Worm (Caenorhabditis elegans): ENCODE results near the gene B0554.4.

Gene B0554.4

DNA sequence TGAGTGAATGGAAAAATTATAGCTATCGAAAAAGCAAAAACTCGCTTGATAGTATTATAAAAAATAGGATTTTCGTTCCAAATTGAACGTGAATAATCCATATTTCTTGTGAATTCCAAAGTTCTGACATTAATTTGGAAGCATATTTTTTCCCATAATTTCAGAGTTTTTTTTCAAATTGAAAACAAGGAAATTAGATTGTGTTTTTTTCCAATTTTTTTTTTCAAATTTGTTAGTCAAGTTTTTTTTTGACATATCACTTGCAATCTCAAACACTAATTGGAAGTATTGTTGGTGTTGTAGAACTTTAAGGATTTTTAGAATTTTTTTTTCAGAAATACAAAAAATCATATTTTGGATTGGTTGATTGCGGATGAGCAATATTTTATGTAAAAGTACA is 17.6 kb downstream of the B0554.4 start, which contains the start of gene srh-34:
TSS of gene srh-34 (minus strand) at position 101 of the 400 bp plus-strand sequence.
- TF ChIP-seq C06A6.2 (GFP tag; conservative IDR thresholded peaks at IDR 0.05) (no peak), attf-6 (GFP tag; IDR thresholded peaks at IDR 0.05) (no peak), ccch-3 (GFP tag; optimal IDR thresholded peaks at IDR 0.05) (no peak), B0035.1 (tag; optimal IDR thresholded peaks at IDR 0.05) (no peak), ets-4 (GFP tag; optimal IDR thresholded peaks at IDR 0.05) (no peak), mxl-1 (tag; optimal IDR thresholded peaks at IDR 0.05) (no peak), ekl-4 (GFP tag; IDR thresholded peaks at IDR 0.05) (no peak), repo-1 (tag; optimal IDR thresholded peaks at IDR 0.05) (no peak), Y79H2A.3 (GFP tag; conservative IDR thresholded peaks at IDR 0.05) (no peak)

DNA sequence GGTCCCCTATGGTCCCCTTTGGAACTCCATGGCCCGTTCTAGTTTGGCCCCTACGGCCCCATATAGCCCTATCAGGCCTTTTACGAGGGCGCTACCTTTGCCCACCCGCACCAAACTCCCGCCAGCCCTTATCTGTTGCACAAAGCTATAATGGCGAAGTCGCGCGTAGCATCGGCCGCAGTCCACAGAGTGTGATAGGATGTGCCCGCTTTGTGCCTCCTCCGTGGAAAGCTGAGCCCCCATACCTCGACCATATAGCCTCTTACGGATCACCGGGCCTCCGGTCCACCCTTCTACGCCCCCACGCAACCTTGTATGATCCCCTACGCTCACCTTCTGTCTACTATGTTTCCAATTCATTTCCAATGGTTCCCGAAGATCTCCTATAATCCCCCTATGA is 18.0 kb downstream of the B0554.4 start:
- TF ChIP-seq him-1 (tag; optimal IDR thresholded peaks at IDR 0.05) (no peak), ceh-58 (GFP tag; IDR thresholded peaks at IDR 0.05) (no peak), rpc-1 (optimal IDR thresholded peaks at IDR 0.05) (no peak), rpc-1 (tag; optimal IDR thresholded peaks at IDR 0.05) (no peak), aptf-2 (GFP tag; conservative IDR thresholded peaks at IDR 0.05) (no peak), ztf-28 (GFP tag; IDR thresholded peaks at IDR 0.05) (no peak), C06A6.2 (GFP tag; conservative IDR thresholded peaks at IDR 0.05) (no peak), bed-1 (GFP tag; IDR thresholded peaks at IDR 0.05) (no peak), lsy-27 (tag; optimal IDR thresholded peaks at IDR 0.05; ENCODE audit: borderline replicate concordance, insufficient read depth) (no peak), attf-5 (GFP tag; optimal IDR thresholded peaks at IDR 0.05) (no peak), Y95B8A.8 (GFP tag; IDR thresholded peaks at IDR 0.05) (no peak), zfh-2 (GFP tag; conservative IDR thresholded peaks at IDR 0.05) (peak; percentile 72), F57A8.1 (GFP tag; optimal IDR thresholded peaks at IDR 0.05) (no peak), lin-26 (GFP tag; IDR thresholded peaks at IDR 0.05) (0 out of 2 replicates have a peak, but pooled peaks have one; percentile 39), B0035.1 (tag; optimal IDR thresholded peaks at IDR 0.05) (no peak), unc-130 (GFP tag; optimal IDR thresholded peaks at IDR 0.05) (no peak), madf-8 (GFP tag; conservative IDR thresholded peaks at IDR 0.05) (no peak)

DNA sequence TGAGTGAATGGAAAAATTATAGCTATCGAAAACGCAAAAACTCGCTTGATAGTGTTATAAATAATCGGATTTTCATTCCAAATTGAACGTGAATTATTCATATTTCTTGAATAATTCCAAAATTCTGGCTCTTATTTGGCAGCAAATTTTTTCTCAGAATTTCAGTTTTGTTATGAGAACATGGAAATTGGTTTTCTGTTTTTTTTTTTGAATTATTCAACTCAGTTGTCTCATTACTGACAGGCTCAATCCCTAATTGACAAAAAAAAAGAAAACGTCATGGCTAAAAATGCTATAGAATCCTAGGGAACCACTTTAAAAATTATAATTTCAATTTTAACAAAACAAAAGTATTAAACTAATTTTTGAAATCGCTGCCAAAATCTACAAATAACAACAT is 20.2 kb downstream of the B0554.4 start, which contains the start of gene srh-35:
TSS of gene srh-35 (minus strand) at position 101 of the 400 bp plus-strand sequence.
- TF ChIP-seq F55B11.4 (tag; optimal IDR thresholded peaks at IDR 0.05; ENCODE audit: borderline replicate concordance, insufficient read depth) (no peak), F22D6.2 (tag; optimal IDR thresholded peaks at IDR 0.05) (no peak), F23B12.7 (tag; optimal IDR thresholded peaks at IDR 0.05; ENCODE audit: insufficient read depth) (no peak), egl-18 (GFP tag; IDR thresholded peaks at IDR 0.05) (no peak), zim-3 (tag; optimal IDR thresholded peaks at IDR 0.05) (no peak), repo-1 (tag; optimal IDR thresholded peaks at IDR 0.05) (no peak), hlh-12 (tag; optimal IDR thresholded peaks at IDR 0.05) (no peak), F57A8.1 (GFP tag; optimal IDR thresholded peaks at IDR 0.05) (no peak), nfya-2 (GFP tag; IDR thresholded peaks at IDR 0.05) (no peak), ekl-4 (GFP tag; IDR thresholded peaks at IDR 0.05) (no peak), ccch-3 (GFP tag; optimal IDR thresholded peaks at IDR 0.05) (no peak), mcd-1 (GFP tag; IDR thresholded peaks at IDR 0.05) (no peak), madf-3 (GFP tag; IDR thresholded peaks at IDR 0.05) (no peak), T26A5.8 (tag; optimal IDR thresholded peaks at IDR 0.05) (no peak), ztf-22 (GFP tag; optimal IDR thresholded peaks at IDR 0.05) (no peak)

DNA sequence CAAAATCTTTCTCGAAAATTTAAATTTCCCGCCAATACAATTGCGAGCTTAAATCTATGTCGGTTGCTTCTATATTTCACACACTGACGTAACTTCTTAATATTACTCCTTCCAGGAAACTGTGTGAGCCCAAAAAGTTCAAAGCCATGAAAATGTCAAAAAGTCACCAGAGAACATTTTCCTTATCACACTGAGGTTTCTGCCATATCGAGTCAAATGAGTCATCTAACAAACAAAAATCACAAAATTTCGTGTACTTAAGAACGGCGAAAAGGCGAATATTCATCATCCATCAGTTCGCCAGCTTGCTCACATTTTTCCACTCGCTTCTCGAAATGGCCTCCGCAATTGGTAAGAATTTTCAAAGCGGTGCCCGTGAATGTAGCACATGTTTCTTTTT is 20.7 kb downstream of the B0554.4 start, which contains the start of gene M02H5.8:
TSS of gene M02H5.8 (plus strand) at position 297 of the 400 bp plus-strand sequence.
- TF ChIP-seq nhr-27 (tag; optimal IDR thresholded peaks at IDR 0.05) (no peak), nhr-80 (tag; optimal IDR thresholded peaks at IDR 0.05) (peak; percentile 72)
